Worm (Caenorhabditis elegans): ENCODE data around the gene F55G7.5.
A peak's percentile ranks its signal among the peaks of the same experiment; 100 is the strongest.

Gene F55G7.5

ce11 chrX:11910046-11910445 lies 28.7 kb downstream of the F55G7.5 start, which contains the start of gene Y62H9A.15:
Gene Y62H9A.15 (minus strand): TSS chrX:11910145.
- TF ChIP-seq elt-2 (tag; optimal IDR thresholded peaks at IDR 0.05) (peak; percentile 73), nhr-11 (tag; optimal IDR thresholded peaks at IDR 0.05) (no peak)

- TF ChIP-seq jun-1 (tag; optimal IDR thresholded peaks at IDR 0.05) = no peak
- peak; percentile 89 for TF ChIP-seq elt-2 (tag; optimal IDR thresholded peaks at IDR 0.05)
- TF ChIP-seq fkh-10 (GFP tag; optimal IDR thresholded peaks at IDR 0.05) = no peak
- TF ChIP-seq R02D3.7 (tag; optimal IDR thresholded peaks at IDR 0.05) = no peak
- no peak for TF ChIP-seq mml-1 (tag; optimal IDR thresholded peaks at IDR 0.05)
- no peak for TF ChIP-seq zag-1 (tag; optimal IDR thresholded peaks at IDR 0.05)
- no peak for TF ChIP-seq ztf-4 (tag; optimal IDR thresholded peaks at IDR 0.05)
- no peak for TF ChIP-seq hmg-11 (tag; optimal IDR thresholded peaks at IDR 0.05)
- TF ChIP-seq nhr-76 (tag; optimal IDR thresholded peaks at IDR 0.05) = no peak
- TF ChIP-seq aly-2 (tag; optimal IDR thresholded peaks at IDR 0.05) = no peak
- TF ChIP-seq nhr-77 (tag; optimal IDR thresholded peaks at IDR 0.05) = no peak
- no peak for TF ChIP-seq ztf-11 (tag; optimal IDR thresholded peaks at IDR 0.05)
- TF ChIP-seq skn-1 (tag; optimal IDR thresholded peaks at IDR 0.05) = peak; percentile 7
- TF ChIP-seq pha-4 (tag; optimal IDR thresholded peaks at IDR 0.05) = peak; percentile 37
- TF ChIP-seq ceh-82 (tag; optimal IDR thresholded peaks at IDR 0.05) = no peak
- TF ChIP-seq unc-39 (tag; optimal IDR thresholded peaks at IDR 0.05) = no peak
- TF ChIP-seq mdl-1 (tag; optimal IDR thresholded peaks at IDR 0.05) = no peak
- no peak for TF ChIP-seq lin-15B (tag; optimal IDR thresholded peaks at IDR 0.05)
- no peak for TF ChIP-seq nhr-12 (tag; optimal IDR thresholded peaks at IDR 0.05)
- no peak for TF ChIP-seq lin-39 (tag; optimal IDR thresholded peaks at IDR 0.05)
- no peak for TF ChIP-seq nhr-25 (tag; optimal IDR thresholded peaks at IDR 0.05)
- TF ChIP-seq nhr-43 (tag; optimal IDR thresholded peaks at IDR 0.05; ENCODE audit: poor library complexity, severe bottlenecking) = no peak
- TF ChIP-seq nhr-23 (tag; optimal IDR thresholded peaks at IDR 0.05) = no peak
- TF ChIP-seq fos-1 (tag; optimal IDR thresholded peaks at IDR 0.05) = no peak
- TF ChIP-seq lsy-12 (tag; optimal IDR thresholded peaks at IDR 0.05) = no peak
- no peak for TF ChIP-seq eor-1 (tag; optimal IDR thresholded peaks at IDR 0.05)
- TF ChIP-seq nfya-1 (tag; optimal IDR thresholded peaks at IDR 0.05; ENCODE audit: insufficient read depth) = no peak
- TF ChIP-seq ZK546.5 (tag; optimal IDR thresholded peaks at IDR 0.05) = no peak
- peak; percentile 80 for TF ChIP-seq pqm-1 (tag; optimal IDR thresholded peaks at IDR 0.05)
- no peak for TF ChIP-seq fkh-2 (tag; optimal IDR thresholded peaks at IDR 0.05)
- TF ChIP-seq ceh-28 (tag; optimal IDR thresholded peaks at IDR 0.05) = no peak
- no peak for TF ChIP-seq nhr-11 (tag; optimal IDR thresholded peaks at IDR 0.05)
- TF ChIP-seq egl-5 (tag; optimal IDR thresholded peaks at IDR 0.05) = no peak
These were observed 29.6 kb downstream of the F55G7.5 start for ce11 chrX:11909168-11909567.

- TF ChIP-seq nhr-43 (tag; optimal IDR thresholded peaks at IDR 0.05; ENCODE audit: poor library complexity, severe bottlenecking) = no peak
- TF ChIP-seq elt-2 (tag; optimal IDR thresholded peaks at IDR 0.05) = peak; percentile 56
- peak; percentile 41 for TF ChIP-seq pha-4 (tag; optimal IDR thresholded peaks at IDR 0.05)
These were observed 30.5 kb downstream of the F55G7.5 start for ce11 chrX:11908226-11908625.

- TF ChIP-seq elt-2 (tag; optimal IDR thresholded peaks at IDR 0.05) (no peak), pqm-1 (tag; optimal IDR thresholded peaks at IDR 0.05) (no peak), mml-1 (tag; optimal IDR thresholded peaks at IDR 0.05) (no peak), nhr-25 (tag; optimal IDR thresholded peaks at IDR 0.05) (no peak), mdl-1 (tag; optimal IDR thresholded peaks at IDR 0.05) (no peak), sea-2 (GFP tag; optimal IDR thresholded peaks at IDR 0.05) (no peak), ztf-11 (tag; optimal IDR thresholded peaks at IDR 0.05) (no peak), ama-1 (optimal IDR thresholded peaks at IDR 0.05) (no peak), nhr-28 (tag; optimal IDR thresholded peaks at IDR 0.05) (no peak), unc-62 (GFP tag; optimal IDR thresholded peaks at IDR 0.05) (no peak), nhr-77 (tag; optimal IDR thresholded peaks at IDR 0.05) (no peak), ceh-28 (tag; optimal IDR thresholded peaks at IDR 0.05) (no peak), fos-1 (tag; optimal IDR thresholded peaks at IDR 0.05) (no peak), nhr-11 (tag; optimal IDR thresholded peaks at IDR 0.05) (no peak), nfya-1 (tag; optimal IDR thresholded peaks at IDR 0.05; ENCODE audit: insufficient read depth) (no peak), unc-39 (tag; optimal IDR thresholded peaks at IDR 0.05) (no peak), elt-3 (tag; optimal IDR thresholded peaks at IDR 0.05) (no peak)
These were observed 31.5 kb downstream of the F55G7.5 start, which contains the start of gene Y62H9A.11 for ce11 chrX:11907263-11907662. Gene Y62H9A.11 (minus strand): TSS chrX:11907363.
